Worm (Caenorhabditis elegans): ENCODE results near the gene R160.2.

- no peak for TF ChIP-seq ama-1 (optimal IDR thresholded peaks at IDR 0.05)
- no peak for TF ChIP-seq B0310.2 (tag; optimal IDR thresholded peaks at IDR 0.05)
- no peak for TF ChIP-seq ceh-13 (GFP tag; optimal IDR thresholded peaks at IDR 0.05)
- TF ChIP-seq flt-1 (GFP tag; IDR thresholded peaks at IDR 0.05) = no peak
- no peak for TF ChIP-seq tbx-37 (GFP tag; conservative IDR thresholded peaks at IDR 0.05)
- TF ChIP-seq sea-1 (GFP tag; conservative IDR thresholded peaks at IDR 0.05) = no peak
- TF ChIP-seq pes-1 (GFP tag; IDR thresholded peaks at IDR 0.05) = no peak
- no peak for TF ChIP-seq ceh-36 (tag; optimal IDR thresholded peaks at IDR 0.05)
- no peak for TF ChIP-seq hmg-4 (GFP tag; optimal IDR thresholded peaks at IDR 0.05)
- no peak for TF ChIP-seq ets-7 (tag; optimal IDR thresholded peaks at IDR 0.05)
- no peak for TF ChIP-seq tbx-11 (GFP tag; IDR thresholded peaks at IDR 0.05)
Observed at ce11 chrX:4400296-4400695, 23.6 kb upstream of the R160.2 start.

All from whole organism, early embryonic.